Worm (Caenorhabditis elegans) whole organism, late embryonic: ENCODE measurements around the gene uroc-1.

Source experiments
- Y22D7AL.16 ChIP-seq: sonication (generic microtip); optimal IDR thresholded peaks from 2 replicates; lab custom pipeline; 2016; ENCODE audit warnings: missing genetic modification characterization, missing compliant biosample characterization
- ceh-9 ChIP-seq: sonication (generic microtip); optimal IDR thresholded peaks from 2 replicates; lab custom pipeline; 2016; ENCODE audit warnings: mild to moderate bottlenecking, missing genetic modification characterization, inconsistent platforms, missing compliant biosample characterization
- dmd-4 ChIP-seq: sonication (generic microtip); optimal IDR thresholded peaks from 2 replicates; lab custom pipeline; 2016; ENCODE audit warnings: borderline replicate concordance, missing genetic modification characterization, missing compliant biosample characterization
- pha-4 ChIP-seq: fragments of 150-350 bp; optimal IDR thresholded peaks from 2 replicates; lab custom pipeline; 2018; ENCODE audit warnings: missing biosample characterization, missing genetic modification reagents, missing genetic modification characterization

DNA sequence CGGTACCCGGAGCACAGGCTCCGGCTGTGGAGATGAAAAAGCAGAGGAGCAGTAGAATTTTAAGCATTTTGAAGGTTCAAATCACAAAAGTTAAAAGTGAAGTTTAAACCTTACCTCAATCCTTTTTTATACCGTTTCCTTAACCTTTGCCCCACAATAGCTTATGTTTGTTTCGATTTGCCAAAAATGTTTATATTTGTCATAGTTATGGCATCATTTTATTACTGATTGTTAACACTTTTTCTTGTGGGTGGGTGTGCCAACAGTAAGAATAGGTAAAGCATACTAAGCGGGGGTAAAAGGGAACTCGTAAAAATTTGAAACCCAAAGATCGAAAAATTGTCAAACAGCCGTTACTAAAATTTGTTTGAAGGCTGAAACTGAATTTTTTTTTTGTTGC lies 35.9 kb upstream of the uroc-1 start, which contains the start of gene Y51H4A.8:
- TF ChIP-seq ceh-9 (tag; lab: Kevin White, UChicago) = no peak
- no peak for TF ChIP-seq dmd-4
- TF ChIP-seq Y22D7AL.16 (tag; lab: Kevin White, UChicago) = no peak
- no peak for TF ChIP-seq pha-4 (tag; lab: Kevin White, UChicago)
